Fruit fly (Drosophila melanogaster): Measurements from ENCODE around the gene BBS1.

DNA sequence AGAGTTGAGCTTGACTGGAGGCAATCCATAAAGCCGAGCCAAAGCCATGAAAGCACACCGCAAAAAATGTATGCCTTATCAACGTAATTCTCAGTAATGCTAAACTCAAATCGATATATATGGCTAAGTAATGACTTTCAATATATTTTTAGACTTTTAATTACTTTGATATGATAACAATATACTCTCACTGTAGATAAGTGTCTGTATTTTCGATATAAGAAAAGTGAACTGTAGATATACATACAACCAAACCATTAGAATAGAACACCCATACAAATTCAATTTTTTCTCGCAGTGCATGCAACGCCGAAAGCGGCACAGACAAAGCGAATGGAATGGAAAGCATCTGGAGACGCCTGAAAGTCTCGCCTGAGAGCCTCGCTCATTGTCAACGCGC is 27.9 kb downstream of the BBS1 start:
- TF ChIP-seq EcR (GFP tag; optimal IDR thresholded peaks at IDR 0.05): no peak
- no peak for TF ChIP-seq Dll (optimal IDR thresholded peaks at IDR 0.05)
